Fruit fly (Drosophila melanogaster): ENCODE measurements around the gene Usp7.

dm6 chrX:12017815-12018439 lies 10.9 kb downstream of the Usp7 start, which contains the start of gene Chrac-16:
- TF ChIP-seq pan (optimal IDR thresholded peaks at IDR 0.05) = no peak
- TF ChIP-seq pan (GFP tag; optimal IDR thresholded peaks at IDR 0.05 in 1 of 2, IDR thresholded peaks at IDR 0.05 in 1 of 2) = no peak
- no peak for TF ChIP-seq CG12744 (GFP tag; optimal IDR thresholded peaks at IDR 0.05)
- TF ChIP-seq CG11696 (GFP tag; IDR thresholded peaks at IDR 0.05) = no peak
- TF ChIP-seq CG8924 (tag; optimal IDR thresholded peaks at IDR 0.05) = no peak
- no peak for TF ChIP-seq CTCF (GFP tag; optimal IDR thresholded peaks at IDR 0.05)
- no peak for TF ChIP-seq CG17612 (GFP tag; IDR thresholded peaks at IDR 0.05)
- TF ChIP-seq sima (GFP tag; optimal IDR thresholded peaks at IDR 0.05) = no peak
